1 fruit fly cellular context compared by ENCODE assay signal in genomic region chr3R:13839883-13840412, dm6.
TF ChIP-seq lines count a peak whose summit lies in the region.

Gene CG31495 (minus strand): TSS chr3R:13839934.

TF ChIP-seq in whole organism, embryonic, 481 proteins besides CTCF, POLR2A, EP300 and RAD21 (continued from another document):
- TF ChIP-seq CG4617 (GFP tag; optimal IDR thresholded peaks at IDR 0.05; lab: Kevin White, UChicago; ENCODE audit: borderline replicate concordance), result peak; percentile 17
- peak; percentile 45 for TF ChIP-seq CG1603 (tag; optimal IDR thresholded peaks at IDR 0.05; lab: Kevin White, UChicago)
- TF ChIP-seq sens-2 (GFP tag; IDR thresholded peaks at IDR 0.05; lab: Robert Waterston, UW), result no peak
- TF ChIP-seq bbx (GFP tag; IDR thresholded peaks at IDR 0.05; lab: Robert Waterston, UW; ENCODE audit: partially characterized antibody), result peak; percentile 43
- TF ChIP-seq NC2α (GFP tag; optimal IDR thresholded peaks at IDR 0.05; lab: Kevin White, UChicago), result no peak
- peak; percentile 49 for TF ChIP-seq CG2712 (tag; optimal IDR thresholded peaks at IDR 0.05; lab: Kevin White, UChicago)
- peak; percentile 30; the same call in 1 of the 2 replicates for TF ChIP-seq amos (GFP tag; IDR thresholded peaks at IDR 0.05; lab: Robert Waterston, UW; ENCODE audit: partially characterized antibody)
- TF ChIP-seq Hr3 (GFP tag; optimal IDR thresholded peaks at IDR 0.05; lab: Kevin White, UChicago), result peak; percentile 7
- no peak for TF ChIP-seq CG6254 (GFP tag; optimal IDR thresholded peaks at IDR 0.05; lab: Kevin White, UChicago)
- TF ChIP-seq CG15514 (GFP tag; optimal IDR thresholded peaks at IDR 0.05; lab: Kevin White, UChicago), result peak; percentile 44
- no peak for TF ChIP-seq ci (GFP tag; IDR thresholded peaks at IDR 0.05; lab: Robert Waterston, UW)
- no peak for TF ChIP-seq B-H1 (GFP tag; IDR thresholded peaks at IDR 0.05; lab: Robert Waterston, UW)
- TF ChIP-seq pum (GFP tag; optimal IDR thresholded peaks at IDR 0.05; lab: Kevin White, UChicago), result no peak
- peak; percentile 42; the same call in 1 of the 3 replicates for TF ChIP-seq vnd (GFP tag; IDR thresholded peaks at IDR 0.05; lab: Robert Waterston, UW; ENCODE audit: partially characterized antibody)
- TF ChIP-seq CG7928 (GFP tag; optimal IDR thresholded peaks at IDR 0.05; lab: Kevin White, UChicago), result peak; percentile 70
- TF ChIP-seq YL-1 (GFP tag; optimal IDR thresholded peaks at IDR 0.05; lab: Kevin White, UChicago), result peak; percentile 8
- no peak for TF ChIP-seq toy (GFP tag; IDR thresholded peaks at IDR 0.05; lab: Robert Waterston, UW)
- no peak for TF ChIP-seq wor (GFP tag; IDR thresholded peaks at IDR 0.05; lab: Robert Waterston, UW)
- peak; percentile 1 for TF ChIP-seq Hmr (GFP tag; optimal IDR thresholded peaks at IDR 0.05; lab: Kevin White, UChicago)
- TF ChIP-seq Kr (GFP tag; optimal IDR thresholded peaks at IDR 0.05; lab: Kevin White, UChicago), result no peak
- peak; percentile 41 for TF ChIP-seq unc-4 (GFP tag; IDR thresholded peaks at IDR 0.05; lab: Robert Waterston, UW; ENCODE audit: partially characterized antibody)
- no peak for TF ChIP-seq CG15601 (tag; optimal IDR thresholded peaks at IDR 0.05; lab: Kevin White, UChicago)
- TF ChIP-seq nmo (GFP tag; optimal IDR thresholded peaks at IDR 0.05; lab: Kevin White, UChicago), result peak; percentile 59
- peak; percentile 59 for TF ChIP-seq Sry-β (GFP tag; optimal IDR thresholded peaks at IDR 0.05; lab: Kevin White, UChicago)
- TF ChIP-seq ttk (GFP tag; IDR thresholded peaks at IDR 0.05; lab: Robert Waterston, UW), result no peak
- peak; percentile 95 for TF ChIP-seq CG7357 (GFP tag; IDR thresholded peaks at IDR 0.05; lab: Robert Waterston, UW)
- TF ChIP-seq Atf6 (GFP tag; IDR thresholded peaks at IDR 0.05; lab: Robert Waterston, UW), result no peak
